Worm (Caenorhabditis elegans) whole organism, midembryonic: ENCODE results near the gene srlf-26.

Source experiments
- T22C8.4 ChIP-seq: fragments of 200-800 bp; sonication (Bioruptor generic); IDR thresholded peaks from 2 replicates; pipeline ENCODE4 v1.3.6; 2022; ENCODE audit warnings: missing genetic modification characterization, missing compliant biosample characterization
- cog-1 ChIP-seq: sonication (generic microtip); optimal IDR thresholded peaks from 2 replicates; lab custom pipeline; 2016; ENCODE audit warnings: missing genetic modification characterization, missing compliant biosample characterization
- flt-1 ChIP-seq: fragments of 200-800 bp; sonication (Bioruptor generic); IDR thresholded peaks from 2 replicates; pipeline ENCODE4 v1.3.6; 2022; ENCODE audit warnings: missing genetic modification characterization, missing compliant biosample characterization
- klf-2 ChIP-seq: fragments of 200-800 bp; sonication (Bioruptor generic); conservative IDR thresholded peaks from 2 replicates; pipeline ENCODE4 v1.3.6; 2022; ENCODE audit warnings: missing genetic modification reagents, missing genetic modification characterization, missing compliant biosample characterization
- med-1 ChIP-seq: sonication (generic microtip); optimal IDR thresholded peaks from 2 replicates; lab custom pipeline; 2017; ENCODE audit warnings: missing genetic modification characterization, mild to moderate bottlenecking, missing compliant biosample characterization, antibody characterized with exemption, missing genetic modification reagents; ENCODE audit not compliant: insufficient read depth
- ref-1 ChIP-seq: fragments of 200-800 bp; sonication (Bioruptor generic); conservative IDR thresholded peaks from 2 replicates; pipeline ENCODE4 v1.3.6; 2022; ENCODE audit warnings: missing genetic modification reagents, missing genetic modification characterization, missing compliant biosample characterization
- tab-1 ChIP-seq: fragments of 200-800 bp; sonication (Bioruptor generic); IDR thresholded peaks from 2 replicates; pipeline ENCODE4 v1.3.6; 2022; ENCODE audit warnings: missing genetic modification characterization, missing compliant biosample characterization
- ztf-23 ChIP-seq: fragments of 200-800 bp; sonication (Bioruptor generic); IDR thresholded peaks from 2 replicates; pipeline ENCODE4 v1.3.6; 2022; ENCODE audit warnings: missing genetic modification reagents, missing genetic modification characterization, missing compliant biosample characterization
- ztf-29 ChIP-seq: fragments of 200-800 bp; sonication (Bioruptor generic); IDR thresholded peaks from 2 replicates; pipeline ENCODE4 v1.3.6; 2022; ENCODE audit warnings: missing genetic modification reagents, missing genetic modification characterization, missing compliant biosample characterization

ce11 chrIV:13679495-13679894, 746 bp downstream of the srlf-26 start:
- no peak for TF ChIP-seq T22C8.4 (GFP tag; lab: Robert Waterston, UW)
- TF ChIP-seq flt-1 (GFP tag; lab: Robert Waterston, UW) = no peak
- TF ChIP-seq med-1 = no peak
- no peak for TF ChIP-seq klf-2 (GFP tag; lab: Robert Waterston, UW)
- no peak for TF ChIP-seq ref-1 (GFP tag; lab: Robert Waterston, UW)
- TF ChIP-seq ztf-29 (GFP tag; lab: Robert Waterston, UW) = no peak
- TF ChIP-seq ztf-23 = no peak
- TF ChIP-seq tab-1 (GFP tag; lab: Robert Waterston, UW) = no peak
- no peak for TF ChIP-seq cog-1 (tag; lab: Kevin White, UChicago)
